Fruit fly (Drosophila melanogaster) whole organism, embryonic: ENCODE data around the gene CG18596.

Experiments
- B-H2 ChIP-seq: fragments of 200-800 bp; sonication (Bioruptor generic); optimal IDR thresholded peaks from 2 replicates; lab custom pipeline; 2018; ENCODE audit warnings: missing biosample characterization, mild to moderate bottlenecking, missing genetic modification characterization
- Bdp1 ChIP-seq: fragments of 200-800 bp; sonication (Bioruptor generic); optimal IDR thresholded peaks from 3 replicates; lab custom pipeline; 2016; ENCODE audit warnings: missing biosample characterization, missing genetic modification characterization
- CG12155 ChIP-seq: fragments of 200-800 bp; sonication (Bioruptor generic); optimal IDR thresholded peaks from 3 replicates; lab custom pipeline; 2016; ENCODE audit warnings: missing biosample characterization, missing genetic modification characterization
- CG1233 ChIP-seq: fragments of 200-800 bp; sonication (Bioruptor generic); optimal IDR thresholded peaks from 4 replicates; lab custom pipeline; 2018; ENCODE audit warnings: missing biosample characterization, mild to moderate bottlenecking, missing genetic modification characterization
- CG12391 ChIP-seq: fragments of 200-800 bp; sonication (Bioruptor generic); optimal IDR thresholded peaks from 3 replicates; lab custom pipeline; 2018; ENCODE audit warnings: missing biosample characterization, mild to moderate bottlenecking, missing genetic modification characterization, moderate library complexity
- CG13287 ChIP-seq: fragments of 200-800 bp; sonication (Bioruptor generic); IDR thresholded peaks from 2 replicates; pipeline ENCODE4 v1.3.6; 2022; ENCODE audit warnings: missing biosample characterization, missing genetic modification characterization; ENCODE audit not compliant: partially characterized antibody
- CG14441 ChIP-seq: fragments of 200-800 bp; sonication (Bioruptor generic); IDR thresholded peaks from 2 replicates; pipeline ENCODE4 v1.3.6; 2022; ENCODE audit warnings: missing biosample characterization, missing genetic modification characterization
- CG1647 ChIP-seq: fragments of 200-800 bp; sonication (Bioruptor generic); optimal IDR thresholded peaks from 3 replicates; lab custom pipeline; 2016; ENCODE audit warnings: missing biosample characterization, missing genetic modification characterization
- CG2120 ChIP-seq: fragments of 200-800 bp; sonication (Bioruptor generic); optimal IDR thresholded peaks from 3 replicates; lab custom pipeline; 2016; ENCODE audit warnings: missing biosample characterization, missing genetic modification characterization
- CG2202 ChIP-seq: fragments of 200-800 bp; sonication (Bioruptor generic); optimal IDR thresholded peaks from 2 replicates; lab custom pipeline; 2018; ENCODE audit warnings: missing biosample characterization, mild to moderate bottlenecking, missing genetic modification characterization
- CG4404 ChIP-seq: fragments of 200-800 bp; sonication (Bioruptor generic); IDR thresholded peaks from 2 replicates; pipeline ENCODE4 v1.3.6; 2022; ENCODE audit warnings: missing biosample characterization, missing genetic modification characterization
- D ChIP-seq, 2 experiments: fragments of 200-800 bp in 1 of 2; fragments of >200 bp in 1 of 2; sonication (Bioruptor generic) in 1 of 2; optimal IDR thresholded peaks; 2 replicates in 1 of 2; 3 replicates in 1 of 2; lab custom pipeline; 2017; ENCODE audit warnings: mild to moderate bottlenecking in 1 of 2, missing biosample characterization in 1 of 2, missing genetic modification characterization in 1 of 2, missing genetic modification reagents in 1 of 2
- GATAe ChIP-seq: fragments of 200-800 bp; sonication (Bioruptor generic); conservative IDR thresholded peaks from 2 replicates; pipeline ENCODE4 v1.3.6; 2022; ENCODE audit warnings: missing biosample characterization, missing genetic modification characterization
- MESR4 ChIP-seq: fragments of 200-800 bp; sonication (Bioruptor generic); optimal IDR thresholded peaks from 2 replicates; lab custom pipeline; 2018; ENCODE audit warnings: missing biosample characterization, mild to moderate bottlenecking, missing genetic modification characterization, moderate library complexity
- NC2β ChIP-seq: fragments of 200-800 bp; sonication (Bioruptor generic); optimal IDR thresholded peaks from 2 replicates; lab custom pipeline; 2016; ENCODE audit warnings: missing biosample characterization, missing genetic modification characterization
- Pdp1 ChIP-seq, 2 experiments: fragments of 200-800 bp; sonication (Bioruptor generic); optimal IDR thresholded peaks; 3 replicates each; lab custom pipeline; 2016; ENCODE audit warnings: missing biosample characterization in 2 of 2, missing genetic modification characterization in 2 of 2, mild to moderate bottlenecking in 1 of 2, moderate library complexity in 1 of 2
- Ravus ChIP-seq: fragments of 200-800 bp; sonication (Bioruptor generic); IDR thresholded peaks from 2 replicates; pipeline ENCODE4 v1.3.6; 2022; ENCODE audit warnings: missing biosample characterization, missing genetic modification characterization
- Six4 ChIP-seq: fragments of 200-800 bp; sonication (Bioruptor generic); optimal IDR thresholded peaks from 2 replicates; lab custom pipeline; 2016; ENCODE audit warnings: missing biosample characterization, missing genetic modification characterization
- Sox100B ChIP-seq: fragments of 200-800 bp; sonication (Bioruptor generic); optimal IDR thresholded peaks from 3 replicates; lab custom pipeline; 2018; ENCODE audit warnings: missing biosample characterization, mild to moderate bottlenecking, missing genetic modification characterization
- Sry-δ ChIP-seq: fragments of 200-800 bp; sonication (Bioruptor generic); optimal IDR thresholded peaks from 2 replicates; lab custom pipeline; 2016; ENCODE audit warnings: missing biosample characterization, missing genetic modification characterization
- aop ChIP-seq: fragments of 200-800 bp; sonication (Bioruptor generic); IDR thresholded peaks from 2 replicates; pipeline ENCODE4 v1.3.6; 2022; ENCODE audit warnings: missing biosample characterization, missing genetic modification characterization
- ara ChIP-seq: fragments of 200-800 bp; sonication (Bioruptor generic); IDR thresholded peaks from 2 replicates; pipeline ENCODE4 v1.3.6; 2022; ENCODE audit warnings: missing biosample characterization, missing genetic modification characterization
- bab2 ChIP-seq: fragments of 200-800 bp; sonication (Bioruptor generic); optimal IDR thresholded peaks from 2 replicates; lab custom pipeline; 2016; ENCODE audit warnings: missing biosample characterization, missing genetic modification characterization
- crp ChIP-seq, 2 experiments: fragments of 200-800 bp; sonication (Bioruptor generic); optimal IDR thresholded peaks; 2 replicates in 1 of 2; 3 replicates in 1 of 2; lab custom pipeline; 2017; ENCODE audit warnings: missing biosample characterization in 2 of 2, missing genetic modification characterization in 2 of 2, mild to moderate bottlenecking in 1 of 2, moderate library complexity in 1 of 2
- da ChIP-seq: fragments of 200-800 bp; sonication (Bioruptor generic); optimal IDR thresholded peaks from 2 replicates; lab custom pipeline; 2016; ENCODE audit warnings: missing biosample characterization, missing genetic modification characterization
- dan ChIP-seq: fragments of 200-800 bp; sonication (Bioruptor generic); IDR thresholded peaks from 2 replicates; pipeline ENCODE4 v1.3.6; 2022; ENCODE audit warnings: missing biosample characterization, missing genetic modification characterization
- dmrt11E ChIP-seq: fragments of 200-800 bp; sonication (Bioruptor generic); optimal IDR thresholded peaks from 3 replicates; lab custom pipeline; 2018; ENCODE audit warnings: missing biosample characterization, mild to moderate bottlenecking, missing genetic modification characterization, moderate library complexity
- dysf ChIP-seq: fragments of 200-800 bp; sonication (Bioruptor generic); IDR thresholded peaks from 3 replicates; pipeline ENCODE4 v1.3.6; 2022; ENCODE audit warnings: missing biosample characterization, missing genetic modification characterization
- eve ChIP-seq, 2 experiments: fragments of >200 bp; optimal IDR thresholded peaks; 2 replicates each; lab custom pipeline; 2017; ENCODE audit warnings: missing biosample characterization in 2 of 2, missing genetic modification characterization in 2 of 2
- fru ChIP-seq: fragments of >200 bp; optimal IDR thresholded peaks from 2 replicates; lab custom pipeline; 2017
- gce ChIP-seq: fragments of 200-800 bp; sonication (Bioruptor generic); IDR thresholded peaks from 3 replicates; pipeline ENCODE4 v1.3.6; 2022; ENCODE audit warnings: missing biosample characterization, missing genetic modification characterization
- gfzf ChIP-seq: fragments of 200-800 bp; sonication (Bioruptor generic); optimal IDR thresholded peaks from 2 replicates; lab custom pipeline; 2016; ENCODE audit warnings: missing biosample characterization, mild to moderate bottlenecking, missing genetic modification characterization, moderate library complexity
- gsb ChIP-seq: fragments of 200-800 bp; sonication (Bioruptor generic); IDR thresholded peaks from 2 replicates; pipeline ENCODE4 v1.3.6; 2022; ENCODE audit warnings: missing biosample characterization, missing genetic modification characterization
- gsb-n ChIP-seq: fragments of 200-800 bp; sonication (Bioruptor generic); optimal IDR thresholded peaks from 3 replicates; lab custom pipeline; 2018; ENCODE audit warnings: missing biosample characterization, mild to moderate bottlenecking, missing genetic modification characterization
- jumu ChIP-seq: fragments of 200-800 bp; sonication (Bioruptor generic); optimal IDR thresholded peaks from 3 replicates; lab custom pipeline; 2016; ENCODE audit warnings: missing biosample characterization, missing genetic modification characterization
- klu ChIP-seq: fragments of 200-800 bp; sonication (Bioruptor generic); IDR thresholded peaks from 2 replicates; pipeline ENCODE4 v1.3.6; 2022; ENCODE audit warnings: missing biosample characterization, missing genetic modification characterization
- mirr ChIP-seq: fragments of 200-800 bp; sonication (Bioruptor generic); optimal IDR thresholded peaks from 3 replicates; lab custom pipeline; 2018; ENCODE audit warnings: missing biosample characterization, mild to moderate bottlenecking, missing genetic modification characterization
- oc ChIP-seq: fragments of 200-800 bp; sonication (Bioruptor generic); optimal IDR thresholded peaks from 2 replicates; lab custom pipeline; 2018; ENCODE audit warnings: missing biosample characterization, mild to moderate bottlenecking, missing genetic modification characterization, moderate library complexity
- pho ChIP-seq: fragments of 200-800 bp; sonication (Bioruptor generic); optimal IDR thresholded peaks from 2 replicates; lab custom pipeline; 2016; ENCODE audit warnings: missing biosample characterization, missing genetic modification characterization
- pnt ChIP-seq: fragments of 200-800 bp; sonication (Bioruptor generic); optimal IDR thresholded peaks from 3 replicates; lab custom pipeline; 2016; ENCODE audit warnings: missing biosample characterization, missing genetic modification characterization
- prd ChIP-seq, 3 experiments: fragments of >200 bp in 2 of 3; fragments of 200-800 bp in 1 of 3; sonication (Bioruptor generic) in 1 of 3; optimal IDR thresholded peaks in 2 of 3; IDR thresholded peaks in 1 of 3; 2 replicates in 2 of 3; 3 replicates in 1 of 3; pipeline versions ENCODE4 v1.3.6 to Lab custom; 2017 to 2022; ENCODE audit warnings: missing biosample characterization in 1 of 3, missing genetic modification characterization in 1 of 3
- pum ChIP-seq: fragments of 200-800 bp; sonication (Bioruptor generic); optimal IDR thresholded peaks from 2 replicates; lab custom pipeline; 2016; ENCODE audit warnings: missing biosample characterization, missing genetic modification characterization
- ranshi ChIP-seq: fragments of 200-800 bp; sonication (Bioruptor generic); IDR thresholded peaks from 2 replicates; pipeline ENCODE4 v1.3.6; 2022; ENCODE audit warnings: missing biosample characterization, missing genetic modification characterization
- rib ChIP-seq: fragments of 200-800 bp; sonication (Bioruptor generic); IDR thresholded peaks from 2 replicates; pipeline ENCODE4 v1.3.6; 2022; ENCODE audit warnings: missing biosample characterization, missing genetic modification characterization
- salm ChIP-seq: fragments of 200-800 bp; sonication (Bioruptor generic); optimal IDR thresholded peaks from 2 replicates; lab custom pipeline; 2018; ENCODE audit warnings: missing biosample characterization, mild to moderate bottlenecking, missing genetic modification characterization
- sc ChIP-seq, 3 experiments: fragments of >200 bp in 2 of 3; fragments of 200-800 bp in 1 of 3; sonication (Bioruptor generic) in 1 of 3; optimal IDR thresholded peaks; 2 replicates in 2 of 3; 3 replicates in 1 of 3; lab custom pipeline; 2017; ENCODE audit warnings: mild to moderate bottlenecking in 1 of 3, missing biosample characterization in 1 of 3, missing genetic modification characterization in 1 of 3, missing genetic modification reagents in 1 of 3
- sens ChIP-seq: fragments of 200-800 bp; sonication (Bioruptor generic); peaks from one replicate; lab custom pipeline; 2016; ENCODE audit warnings: missing biosample characterization, missing genetic modification characterization
- sr ChIP-seq: fragments of 200-800 bp; sonication (Bioruptor generic); IDR thresholded peaks from 3 replicates; pipeline ENCODE4 v1.3.6; 2022; ENCODE audit warnings: missing biosample characterization, missing genetic modification characterization
- unpg ChIP-seq: fragments of 200-800 bp; sonication (Bioruptor generic); optimal IDR thresholded peaks from 3 replicates; lab custom pipeline; 2018; ENCODE audit warnings: missing biosample characterization, mild to moderate bottlenecking, missing genetic modification characterization, moderate library complexity
- vvl ChIP-seq: fragments of 200-800 bp; sonication (Bioruptor generic); IDR thresholded peaks from 2 replicates; pipeline ENCODE4 v1.3.6; 2022; ENCODE audit warnings: missing biosample characterization, missing genetic modification characterization

Gene CG18596

dm6 chr3R:22368777-22369214, 6.9 kb upstream of the CG18596 start (continued):
- no peak for TF ChIP-seq D (optimal IDR thresholded peaks at IDR 0.05; lab: Kevin White, UChicago)
- peak; percentile 41 for TF ChIP-seq D (GFP tag; optimal IDR thresholded peaks at IDR 0.05; lab: Kevin White, UChicago)
- no peak for TF ChIP-seq prd (optimal IDR thresholded peaks at IDR 0.05; lab: Kevin White, UChicago)
- TF ChIP-seq prd (GFP tag; IDR thresholded peaks at IDR 0.05; lab: Robert Waterston, UW) = peak; percentile 78
- TF ChIP-seq CG1233 (GFP tag; lab: Kevin White, UChicago) = no peak
- no peak for TF ChIP-seq aop
- no peak for TF ChIP-seq gfzf (GFP tag; lab: Kevin White, UChicago)
- no peak for TF ChIP-seq sr (GFP tag; lab: Robert Waterston, UW)
- no peak for TF ChIP-seq Sox100B
- TF ChIP-seq Pdp1 (GFP tag; optimal IDR thresholded peaks at IDR 0.05; lab: Kevin White, UChicago) = peak in 1 of 2 experiments; percentile 73
- TF ChIP-seq pnt = peak; percentile 37
- peak; percentile 78 for TF ChIP-seq CG14441 (GFP tag; lab: Robert Waterston, UW)
- peak; percentile 72 for TF ChIP-seq vvl
- peak; percentile 34; the same call in 1 of the 2 replicates for TF ChIP-seq gsb (GFP tag; lab: Robert Waterston, UW)
- TF ChIP-seq dysf (GFP tag; lab: Robert Waterston, UW) = peak; percentile 82
- TF ChIP-seq MESR4 (GFP tag; lab: Kevin White, UChicago) = no peak
- TF ChIP-seq CG13287 (GFP tag; lab: Robert Waterston, UW) = no peak
- TF ChIP-seq salm (tag; lab: Kevin White, UChicago) = no peak
- TF ChIP-seq Six4 = peak; percentile 37
- no peak for TF ChIP-seq eve (GFP tag; optimal IDR thresholded peaks at IDR 0.05; lab: Kevin White, UChicago)
- TF ChIP-seq GATAe (GFP tag; lab: Robert Waterston, UW) = peak; percentile 13; the same call in 1 of the 2 replicates
- TF ChIP-seq ranshi (GFP tag; lab: Robert Waterston, UW) = peak; percentile 81; the same call in 1 of the 2 replicates
- no peak for TF ChIP-seq gsb-n
- no peak for TF ChIP-seq dan (GFP tag; lab: Robert Waterston, UW)
- peak; percentile 19 for TF ChIP-seq pho (GFP tag; lab: Kevin White, UChicago)
- no peak for TF ChIP-seq jumu (GFP tag; lab: Kevin White, UChicago)
- TF ChIP-seq CG12391 (tag; lab: Kevin White, UChicago) = peak; percentile 62
- peak in 1 of 2 experiments; percentile 31 for TF ChIP-seq crp (GFP tag; optimal IDR thresholded peaks at IDR 0.05; lab: Kevin White, UChicago)
- no peak for TF ChIP-seq da (GFP tag; lab: Kevin White, UChicago)
- peak; percentile 79 for TF ChIP-seq CG2120
- peak; percentile 36 for TF ChIP-seq B-H2 (GFP tag; lab: Kevin White, UChicago)
- peak; percentile 46 for TF ChIP-seq ara (GFP tag; lab: Robert Waterston, UW)
- TF ChIP-seq CG12155 = peak; percentile 44
- peak; percentile 57 for TF ChIP-seq unpg (GFP tag; lab: Kevin White, UChicago)
- peak; percentile 72 for TF ChIP-seq Ravus (GFP tag; lab: Robert Waterston, UW)
- TF ChIP-seq bab2 (GFP tag; lab: Kevin White, UChicago) = no peak
- no peak for TF ChIP-seq oc (tag; lab: Kevin White, UChicago)
- TF ChIP-seq Bdp1 = peak; percentile 3
- TF ChIP-seq pum (GFP tag; lab: Kevin White, UChicago) = no peak
- TF ChIP-seq rib (GFP tag; lab: Robert Waterston, UW) = no peak
- no peak for TF ChIP-seq CG2202 (tag; lab: Kevin White, UChicago)
- peak; percentile 13 for TF ChIP-seq dmrt11E (tag; lab: Kevin White, UChicago)
- no peak for TF ChIP-seq fru (lab: Kevin White, UChicago)
- no peak for TF ChIP-seq gce (GFP tag; lab: Robert Waterston, UW)
- TF ChIP-seq NC2β (GFP tag; lab: Kevin White, UChicago) = no peak
- TF ChIP-seq CG1647 = peak; percentile 24
- TF ChIP-seq sens (GFP tag; lab: Kevin White, UChicago) = peak; percentile 95
- TF ChIP-seq sc (optimal IDR thresholded peaks at IDR 0.05; lab: Kevin White, UChicago) = no peak
- peak; percentile 17 for TF ChIP-seq sc (GFP tag; optimal IDR thresholded peaks at IDR 0.05; lab: Kevin White, UChicago)
- no peak for TF ChIP-seq mirr (GFP tag; lab: Kevin White, UChicago)
- no peak; the same call in none of the 2 replicates for TF ChIP-seq CG4404 (GFP tag; lab: Robert Waterston, UW)
- no peak; the same call in 1 of the 2 replicates for TF ChIP-seq klu
- no peak for TF ChIP-seq Sry-δ
